Worm (Caenorhabditis elegans) whole organism, L4 larva: ENCODE data around the gene fbxa-28.
"Not testable (repeated sequence)": the region's sequence is repeated elsewhere in the genome, so short reads cannot be mapped to it uniquely, and the experiment has no call there.

Experiments
- F37D6.2 ChIP-seq: sonication (generic microtip); optimal IDR thresholded peaks from 2 replicates; lab custom pipeline; 2016; ENCODE audit warnings: mild to moderate bottlenecking, missing genetic modification characterization, missing compliant biosample characterization
- F49E8.2 ChIP-seq: sonication (generic microtip); optimal IDR thresholded peaks from 2 replicates; lab custom pipeline; 2016; ENCODE audit warnings: missing compliant biosample characterization, mild to moderate bottlenecking, missing genetic modification characterization, borderline replicate concordance
- Y48G9A.11 ChIP-seq: fragments of 200-800 bp; sonication (Bioruptor generic); IDR thresholded peaks from 2 replicates; pipeline ENCODE4 v1.3.6; 2022; ENCODE audit warnings: missing genetic modification reagents, missing genetic modification characterization, missing compliant biosample characterization
- ZK546.5 ChIP-seq, 2 experiments: sonication (generic microtip); optimal IDR thresholded peaks; 2 replicates each; lab custom pipeline; 2017; ENCODE audit warnings: missing biosample characterization in 2 of 2, missing genetic modification characterization in 2 of 2
- aha-1 ChIP-seq: fragments of 150-350 bp; peaks from one replicate; lab custom pipeline; 2014; ENCODE audit warnings: missing biosample characterization, missing genetic modification characterization
- ceh-28 ChIP-seq: fragments of 150-350 bp; optimal IDR thresholded peaks from 2 replicates; lab custom pipeline; 2014; ENCODE audit warnings: missing biosample characterization, missing genetic modification reagents, missing genetic modification characterization
- ceh-32 ChIP-seq: sonication (generic microtip); optimal IDR thresholded peaks from 2 replicates; lab custom pipeline; 2016; ENCODE audit warnings: mild to moderate bottlenecking, missing genetic modification characterization, missing compliant biosample characterization; ENCODE audit not compliant: poor library complexity
- ceh-44 ChIP-seq: fragments of 200-800 bp; sonication (Bioruptor generic); IDR thresholded peaks from 2 replicates; pipeline ENCODE4 v1.3.6; 2022; ENCODE audit warnings: missing genetic modification reagents, missing genetic modification characterization, missing compliant biosample characterization
- ceh-82 ChIP-seq: sonication (generic microtip); optimal IDR thresholded peaks from 2 replicates; lab custom pipeline; 2017; ENCODE audit warnings: missing biosample characterization, missing genetic modification characterization
- ctbp-1 ChIP-seq: fragments of 200-800 bp; sonication (Bioruptor generic); IDR thresholded peaks from 2 replicates; pipeline ENCODE4 v1.3.6; 2022; ENCODE audit warnings: missing genetic modification reagents, missing genetic modification characterization, missing compliant biosample characterization
- daf-12 ChIP-seq: fragments of 150-350 bp; optimal IDR thresholded peaks from 2 replicates; lab custom pipeline; 2014; ENCODE audit warnings: missing biosample characterization, missing genetic modification reagents, missing genetic modification characterization
- daf-16 ChIP-seq, 3 experiments: sonication (generic microtip); optimal IDR thresholded peaks; 2 replicates each; lab custom pipeline; 2016 to 2017; ENCODE audit warnings: missing genetic modification characterization in 3 of 3, missing genetic modification reagents in 3 of 3, mild to moderate bottlenecking in 2 of 3, missing compliant biosample characterization in 2 of 3, missing biosample characterization in 1 of 3, moderate library complexity in 1 of 3
- daf-19 ChIP-seq: fragments of 200-800 bp; sonication (Bioruptor generic); conservative IDR thresholded peaks from 2 replicates; pipeline ENCODE4 v1.3.6; 2022; ENCODE audit warnings: missing genetic modification characterization, missing compliant biosample characterization
- dmd-6 ChIP-seq: fragments of 200-800 bp; sonication (Bioruptor generic); IDR thresholded peaks from 2 replicates; pipeline ENCODE4 v1.3.6; 2022; ENCODE audit warnings: missing genetic modification reagents, missing genetic modification characterization, missing compliant biosample characterization
- duxl-1 ChIP-seq: sonication (generic microtip); optimal IDR thresholded peaks from 2 replicates; lab custom pipeline; 2016; ENCODE audit warnings: mild to moderate bottlenecking, missing genetic modification characterization, moderate library complexity, missing compliant biosample characterization; ENCODE audit not compliant: poor library complexity
- dve-1 ChIP-seq: sonication (generic microtip); optimal IDR thresholded peaks from 2 replicates; lab custom pipeline; 2017; ENCODE audit warnings: antibody characterized with exemption, mild to moderate bottlenecking, missing genetic modification characterization, missing compliant biosample characterization; ENCODE audit not compliant: insufficient read depth
- fkh-10 ChIP-seq: fragments of 150-350 bp; optimal IDR thresholded peaks from 2 replicates; lab custom pipeline; 2014; ENCODE audit warnings: missing biosample characterization, missing genetic modification reagents, missing genetic modification characterization
- fos-1 ChIP-seq: fragments of 150-350 bp; optimal IDR thresholded peaks from 2 replicates; lab custom pipeline; 2014; ENCODE audit warnings: missing biosample characterization, missing genetic modification characterization
- mes-2 ChIP-seq: sonication (generic microtip); optimal IDR thresholded peaks from 2 replicates; lab custom pipeline; 2016; ENCODE audit warnings: missing genotype, mild to moderate bottlenecking, missing genetic modification characterization, missing compliant biosample characterization; ENCODE audit not compliant: poor library complexity, severe bottlenecking
- mxl-2 ChIP-seq: fragments of 200-800 bp; sonication (Bioruptor generic); conservative IDR thresholded peaks from 2 replicates; pipeline ENCODE4 v1.3.6; 2022; ENCODE audit warnings: missing genetic modification reagents, missing genetic modification characterization, missing compliant biosample characterization
- nhr-10 ChIP-seq: fragments of 150-350 bp; optimal IDR thresholded peaks from 2 replicates; lab custom pipeline; 2014; ENCODE audit warnings: missing biosample characterization, missing genetic modification characterization
- nhr-28 ChIP-seq: fragments of 150-350 bp; optimal IDR thresholded peaks from 2 replicates; lab custom pipeline; 2014; ENCODE audit warnings: missing biosample characterization, missing genetic modification characterization
- nhr-77 ChIP-seq: fragments of 150-350 bp; optimal IDR thresholded peaks from 2 replicates; lab custom pipeline; 2014; ENCODE audit warnings: missing biosample characterization, missing genetic modification characterization
- pha-4 ChIP-seq, 2 experiments: fragments of 150-350 bp in 1 of 2; fragments of 200-800 bp in 1 of 2; sonication (Bioruptor generic) in 1 of 2; IDR thresholded peaks in 1 of 2; optimal IDR thresholded peaks in 1 of 2; 2 replicates each; pipeline versions ENCODE4 v1.3.6 to Lab custom; 2014 to 2022; ENCODE audit warnings: missing genetic modification characterization in 2 of 2, missing genetic modification reagents in 2 of 2, missing biosample characterization in 1 of 2, missing compliant biosample characterization in 1 of 2
- php-3 ChIP-seq: fragments of 200-800 bp; sonication (Bioruptor generic); IDR thresholded peaks from 2 replicates; pipeline ENCODE4 v1.3.6; 2022; ENCODE audit warnings: missing genetic modification reagents, missing genetic modification characterization, missing compliant biosample characterization
- pqm-1 ChIP-seq: sonication (generic microtip); optimal IDR thresholded peaks from 2 replicates; lab custom pipeline; 2017; ENCODE audit warnings: missing biosample characterization, missing genetic modification characterization
- saeg-2 ChIP-seq: fragments of 200-800 bp; sonication (Bioruptor generic); IDR thresholded peaks from 2 replicates; pipeline ENCODE4 v1.3.6; 2022; ENCODE audit warnings: missing genetic modification reagents, missing genetic modification characterization, missing compliant biosample characterization
- skn-1 ChIP-seq: fragments of 150-350 bp; optimal IDR thresholded peaks from 2 replicates; lab custom pipeline; 2014; ENCODE audit warnings: missing biosample characterization, missing genetic modification characterization
- snpc-1.2 ChIP-seq: fragments of 200-800 bp; sonication (Bioruptor generic); IDR thresholded peaks from 2 replicates; pipeline ENCODE4 v1.3.6; 2022; ENCODE audit warnings: missing genetic modification reagents, missing genetic modification characterization, missing compliant biosample characterization
- spr-1 ChIP-seq: sonication (generic microtip); optimal IDR thresholded peaks from 2 replicates; lab custom pipeline; 2016; ENCODE audit warnings: mild to moderate bottlenecking, missing genetic modification characterization, missing compliant biosample characterization
- tag-97 ChIP-seq: fragments of 200-800 bp; sonication (Bioruptor generic); IDR thresholded peaks from 2 replicates; pipeline ENCODE4 v1.3.6; 2022; ENCODE audit warnings: missing genetic modification characterization, missing compliant biosample characterization

Gene fbxa-28

ce11 chrIII:1249111-1249583, 48.6 kb upstream of the fbxa-28 start, which contains the start of the genes fbxa-76 and fbxa-77 (continued):
- TF ChIP-seq nhr-77 (tag; lab: Kevin White, UChicago) (peak; percentile 6), mes-2 (tag; lab: Kevin White, UChicago) (peak; percentile 70)

ce11 chrIII:1256519-1256918, 41.2 kb upstream of the fbxa-28 start, which contains the start of gene fbxa-208:
TSS of gene fbxa-208 (plus strand) at chrIII:1256819.
- not testable (repeated sequence) for TF ChIP-seq fos-1; php-3 (GFP tag; lab: Robert Waterston, UW); ctbp-1
- TF ChIP-seq, all 104 proteins: peak for 0; not testable (repeated sequence) for 104

ce11 chrIII:1258358-1258757, 39.3 kb upstream of the fbxa-28 start, which contains the start of gene fbxa-78:
TSS of gene fbxa-78 (minus strand) at chrIII:1258458.
- TF ChIP-seq mxl-2 (GFP tag; lab: Robert Waterston, UW); tag-97; fkh-10 (GFP tag; lab: Kevin White, UChicago): not testable (repeated sequence)

ce11 chrIII:1263692-1264091, 34.0 kb upstream of the fbxa-28 start, which contains the start of gene srz-9:
TSS of gene srz-9 (plus strand) at chrIII:1263992.
- not testable (repeated sequence) for TF ChIP-seq ctbp-1; duxl-1 (tag; lab: Kevin White, UChicago); snpc-1.2 (GFP tag; lab: Robert Waterston, UW)

- not testable (repeated sequence) for TF ChIP-seq ZK546.5 (tag; optimal IDR thresholded peaks at IDR 0.05; lab: Kevin White, UChicago); spr-1; aha-1 (tag; lab: Kevin White, UChicago)
Observed at ce11 chrIII:1266799-1267198, 30.9 kb upstream of the fbxa-28 start, which contains the start of gene fbxa-151. TSS of gene fbxa-151 (minus strand) at chrIII:1266899.

- TF ChIP-seq snpc-1.2 (GFP tag; lab: Robert Waterston, UW) = no peak
- no peak for TF ChIP-seq daf-19 (GFP tag; lab: Robert Waterston, UW)
- TF ChIP-seq daf-12 (tag; lab: Kevin White, UChicago) = no peak
- no peak for TF ChIP-seq saeg-2 (GFP tag; lab: Robert Waterston, UW)
- TF ChIP-seq ceh-28 (tag; lab: Kevin White, UChicago) = no peak
- TF ChIP-seq pqm-1 (tag; lab: Kevin White, UChicago) = peak; percentile 15
- TF ChIP-seq skn-1 = no peak
- no peak for TF ChIP-seq ceh-44 (GFP tag; lab: Robert Waterston, UW)
- TF ChIP-seq ceh-32 (tag; lab: Kevin White, UChicago) = no peak
- TF ChIP-seq F37D6.2 (tag; lab: Kevin White, UChicago) = no peak
- TF ChIP-seq nhr-10 (tag; lab: Kevin White, UChicago) = no peak
- TF ChIP-seq dmd-6 = 0 out of 2 replicates have a peak, but pooled peaks have one; percentile 6
- TF ChIP-seq pha-4 (GFP tag; IDR thresholded peaks at IDR 0.05; lab: Robert Waterston, UW) = no peak
- TF ChIP-seq pha-4 (tag; optimal IDR thresholded peaks at IDR 0.05; lab: Kevin White, UChicago) = no peak
- TF ChIP-seq F49E8.2 (tag; lab: Kevin White, UChicago) = no peak
- no peak for TF ChIP-seq Y48G9A.11
- peak; percentile 25 for TF ChIP-seq nhr-28 (tag; lab: Kevin White, UChicago)
- TF ChIP-seq dve-1 (tag; lab: Kevin White, UChicago) = peak; percentile 48
- no peak for TF ChIP-seq ceh-82 (tag; lab: Kevin White, UChicago)
- TF ChIP-seq daf-16 (GFP tag; optimal IDR thresholded peaks at IDR 0.05; lab: Kevin White, UChicago) = no peak
- TF ChIP-seq daf-16 (tag; optimal IDR thresholded peaks at IDR 0.05; lab: Kevin White, UChicago) = peak; percentile 44
Observed at ce11 chrIII:1269156-1269555, 28.5 kb upstream of the fbxa-28 start, which contains the start of gene fbxa-32. TSS of gene fbxa-32 (minus strand) at chrIII:1269256.
